Worm (Caenorhabditis elegans) whole organism, L4/young adult: ENCODE results near the gene C17F4.8.

ENCODE experiments used
- W03F9.2 ChIP-seq: fragments of 150-350 bp; optimal IDR thresholded peaks from 2 replicates; lab custom pipeline; 2014; ENCODE audit warnings: missing biosample characterization, missing genetic modification characterization
- dao-5 ChIP-seq: sonication (generic microtip); optimal IDR thresholded peaks from 2 replicates; lab custom pipeline; 2016; ENCODE audit warnings: missing genotype, missing genetic modification characterization, moderate library complexity, missing compliant biosample characterization
- him-1 ChIP-seq: sonication (generic microtip); optimal IDR thresholded peaks from 2 replicates; lab custom pipeline; 2016; ENCODE audit warnings: missing genotype, missing genetic modification reagents, missing genetic modification characterization, missing compliant biosample characterization

- TF ChIP-seq W03F9.2: no peak
- no peak for TF ChIP-seq him-1 (tag; lab: Kevin White, UChicago)
- no peak for TF ChIP-seq dao-5 (tag; lab: Kevin White, UChicago)
Observed at ce11 chrII:3267815-3268214, 33.2 kb upstream of the C17F4.8 start.
